Worm (Caenorhabditis elegans): ENCODE measurements around the gene rab-19.

The rab-19 gene

ce11 chrIV:13394686-13395085 is 10.5 kb upstream of the rab-19 start:
- TF ChIP-seq nhr-2 (tag; optimal IDR thresholded peaks at IDR 0.05) (peak; percentile 82), elt-3 (tag; optimal IDR thresholded peaks at IDR 0.05) (no peak)

- no peak for TF ChIP-seq lin-13 (tag; optimal IDR thresholded peaks at IDR 0.05)
- TF ChIP-seq drap-1 (GFP tag; optimal IDR thresholded peaks at IDR 0.05) = no peak
- no peak for TF ChIP-seq elt-1 (tag; optimal IDR thresholded peaks at IDR 0.05; ENCODE audit: borderline replicate concordance, insufficient read depth)
These were observed 9.1 kb upstream of the rab-19 start for ce11 chrIV:13393246-13393716.

ce11 chrIV:13392230-13392629 is 8.0 kb upstream of the rab-19 start:
- TF ChIP-seq nhr-12 (tag; optimal IDR thresholded peaks at IDR 0.05) = no peak
- no peak for TF ChIP-seq elt-3 (tag; optimal IDR thresholded peaks at IDR 0.05)
- TF ChIP-seq cnd-1 (tag; optimal IDR thresholded peaks at IDR 0.05) = no peak
- no peak for TF ChIP-seq nhr-76 (tag; optimal IDR thresholded peaks at IDR 0.05)
- no peak for TF ChIP-seq lsy-2 (tag; optimal IDR thresholded peaks at IDR 0.05)
- TF ChIP-seq nhr-237 (tag; optimal IDR thresholded peaks at IDR 0.05) = no peak
- no peak for TF ChIP-seq mep-1 (tag; optimal IDR thresholded peaks at IDR 0.05)
- no peak for TF ChIP-seq ceh-43 (GFP tag; optimal IDR thresholded peaks at IDR 0.05)
- TF ChIP-seq lin-32 (GFP tag; optimal IDR thresholded peaks at IDR 0.05) = no peak
- no peak for TF ChIP-seq hlh-1 (tag; optimal IDR thresholded peaks at IDR 0.05)
- TF ChIP-seq drap-1 (GFP tag; optimal IDR thresholded peaks at IDR 0.05) = no peak
- no peak for TF ChIP-seq snpc-4 (tag; optimal IDR thresholded peaks at IDR 0.05)
- no peak for TF ChIP-seq unc-39 (tag; optimal IDR thresholded peaks at IDR 0.05)
- no peak for TF ChIP-seq flh-1 (GFP tag; optimal IDR thresholded peaks at IDR 0.05)
- no peak for TF ChIP-seq tbx-8 (GFP tag; optimal IDR thresholded peaks at IDR 0.05)
- TF ChIP-seq sem-2 (GFP tag; optimal IDR thresholded peaks at IDR 0.05) = no peak
- no peak for TF ChIP-seq ceh-83 (GFP tag; optimal IDR thresholded peaks at IDR 0.05)
- TF ChIP-seq mls-2 (tag; optimal IDR thresholded peaks at IDR 0.05) = no peak
- no peak for TF ChIP-seq ham-2 (GFP tag; optimal IDR thresholded peaks at IDR 0.05)
- TF ChIP-seq nhr-2 (tag; optimal IDR thresholded peaks at IDR 0.05) = no peak

- TF ChIP-seq snpc-4 (tag; optimal IDR thresholded peaks at IDR 0.05) (no peak), unc-120 (tag; optimal IDR thresholded peaks at IDR 0.05; ENCODE audit: poor library complexity, severe bottlenecking) (no peak), ztf-11 (tag; optimal IDR thresholded peaks at IDR 0.05) (no peak), pha-4 (tag; optimal IDR thresholded peaks at IDR 0.05) (no peak), zip-8 (tag; optimal IDR thresholded peaks at IDR 0.05) (no peak), tbx-8 (GFP tag; optimal IDR thresholded peaks at IDR 0.05) (no peak), mab-5 (tag; optimal IDR thresholded peaks at IDR 0.05) (no peak), ceh-43 (GFP tag; optimal IDR thresholded peaks at IDR 0.05) (no peak), cnd-1 (tag; optimal IDR thresholded peaks at IDR 0.05) (no peak), lsy-2 (tag; optimal IDR thresholded peaks at IDR 0.05) (no peak)
These were observed 6.6 kb upstream of the rab-19 start for ce11 chrIV:13390770-13391169.

ce11 chrIV:13389237-13389636 is 5.1 kb upstream of the rab-19 start:
- TF ChIP-seq blmp-1 (tag; optimal IDR thresholded peaks at IDR 0.05) = no peak
- no peak for TF ChIP-seq pha-4 (tag; optimal IDR thresholded peaks at IDR 0.05)
- TF ChIP-seq sptf-1 (tag; optimal IDR thresholded peaks at IDR 0.05) = no peak
- TF ChIP-seq lsy-2 (tag; optimal IDR thresholded peaks at IDR 0.05) = no peak
- TF ChIP-seq lin-32 (GFP tag; optimal IDR thresholded peaks at IDR 0.05) = no peak
- no peak for TF ChIP-seq lin-13 (tag; optimal IDR thresholded peaks at IDR 0.05)

ce11 chrIV:13388779-13389178 is 4.6 kb upstream of the rab-19 start:
- TF ChIP-seq ceh-83 (GFP tag; optimal IDR thresholded peaks at IDR 0.05) = no peak
- TF ChIP-seq nhr-12 (tag; optimal IDR thresholded peaks at IDR 0.05) = no peak
- TF ChIP-seq nhr-28 (tag; optimal IDR thresholded peaks at IDR 0.05) = no peak
- TF ChIP-seq nhr-76 (tag; optimal IDR thresholded peaks at IDR 0.05) = no peak
- no peak for TF ChIP-seq nhr-2 (tag; optimal IDR thresholded peaks at IDR 0.05)
- TF ChIP-seq lsy-2 (tag; optimal IDR thresholded peaks at IDR 0.05) = no peak
- TF ChIP-seq nhr-237 (tag; optimal IDR thresholded peaks at IDR 0.05) = peak; percentile 3
